Fruit fly (Drosophila melanogaster): ENCODE data around the gene CG7149.

The CG7149 gene

DNA sequence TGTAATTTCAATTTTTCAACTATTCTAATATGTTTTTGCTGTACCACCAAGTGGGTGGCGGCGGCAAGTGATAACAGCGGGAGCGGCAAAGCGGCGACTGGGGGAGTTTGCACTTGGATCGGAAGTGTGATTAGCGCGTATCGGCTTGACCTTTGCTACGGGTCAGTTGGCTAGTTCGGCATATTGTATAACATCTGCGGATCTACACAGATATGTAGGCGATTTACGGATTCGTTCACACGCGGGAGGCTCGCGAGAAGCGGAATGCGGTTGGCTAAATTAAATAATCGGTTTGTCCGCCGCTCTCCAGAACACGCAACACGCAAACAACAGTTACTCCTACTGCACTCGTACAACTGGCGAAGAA is 293 bp downstream of the CG7149 start:
- TF ChIP-seq Pif1B (GFP tag; optimal IDR thresholded peaks at IDR 0.05) (no peak), D1 (tag; optimal IDR thresholded peaks at IDR 0.05) (no peak), CG15710 (tag; optimal IDR thresholded peaks at IDR 0.05) (no peak), CG17806 (tag; optimal IDR thresholded peaks at IDR 0.05) (no peak), CG34367 (tag; optimal IDR thresholded peaks at IDR 0.05) (no peak), rn (GFP tag; IDR thresholded peaks at IDR 0.05) (no peak), CG9948 (tag; optimal IDR thresholded peaks at IDR 0.05) (no peak), EcR (GFP tag; optimal IDR thresholded peaks at IDR 0.05) (no peak)

DNA sequence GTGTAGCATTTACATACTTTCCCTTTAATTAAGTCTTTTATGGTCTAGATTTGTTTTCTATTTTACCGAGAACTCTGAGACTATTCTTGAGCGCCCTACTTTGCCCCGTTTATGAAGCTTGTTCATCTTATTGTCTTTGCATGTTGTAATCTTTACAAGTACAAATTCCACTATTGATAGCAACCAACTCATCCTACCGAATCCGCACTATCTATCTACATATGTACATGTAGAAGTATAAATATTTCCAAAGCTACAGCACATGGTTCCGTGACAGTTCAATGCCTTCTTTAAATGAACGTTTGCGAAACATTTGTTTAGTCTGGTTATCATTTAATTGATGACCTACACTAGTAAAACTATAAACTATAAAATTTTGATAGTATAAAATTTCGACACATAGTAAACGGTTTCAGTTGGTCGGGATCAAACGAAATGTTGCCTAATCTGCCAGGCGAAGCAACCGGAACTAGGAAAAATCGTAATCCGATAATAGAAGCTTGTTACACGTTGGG is 1.3 kb downstream of the CG7149 start:
- TF ChIP-seq D1 (tag; optimal IDR thresholded peaks at IDR 0.05) (no peak), CG8301 (tag; optimal IDR thresholded peaks at IDR 0.05) (no peak), CG8159 (tag; optimal IDR thresholded peaks at IDR 0.05) (no peak), CG10348 (GFP tag; IDR thresholded peaks at IDR 0.05) (no peak), fd96Ca (GFP tag; IDR thresholded peaks at IDR 0.05) (no peak), CG17806 (tag; optimal IDR thresholded peaks at IDR 0.05) (no peak), Ets98B (GFP tag; IDR thresholded peaks at IDR 0.05) (peak; percentile 9; the same call in 1 of the 2 replicates)

DNA sequence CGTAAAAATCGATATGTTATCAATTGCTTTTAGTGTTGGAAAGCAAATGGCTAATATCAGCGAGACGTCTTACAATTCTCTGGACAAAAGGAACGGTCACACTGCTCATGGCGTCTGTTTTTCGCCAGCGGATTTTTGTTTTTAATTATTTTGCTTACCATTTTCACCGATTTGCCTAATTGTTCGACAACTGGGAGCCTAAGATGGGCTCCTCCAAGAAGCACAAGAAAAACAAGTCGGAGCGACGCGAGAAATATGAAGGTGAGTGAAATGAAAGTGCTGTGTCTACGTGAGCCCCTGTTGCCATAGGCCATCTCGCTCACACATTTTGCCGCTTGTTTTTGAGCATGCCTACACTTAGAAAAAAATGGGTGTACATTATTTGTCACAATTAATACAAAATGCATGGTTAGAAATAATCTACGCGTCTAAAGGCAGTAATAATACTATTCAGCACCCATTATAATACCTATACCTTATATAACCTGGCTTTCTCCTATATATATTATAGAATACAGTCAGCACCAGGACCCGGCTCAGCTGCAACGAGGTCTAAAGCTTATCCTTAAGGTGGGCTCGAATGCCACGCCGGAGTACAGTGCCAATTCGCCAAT is 7.5 kb downstream of the CG7149 start, which contains the start of gene Brd7-9:
Gene Brd7-9 (plus strand): TSS at position 78 of the 614 bp plus-strand sequence.
- TF ChIP-seq Pif1B (GFP tag; optimal IDR thresholded peaks at IDR 0.05) (peak; percentile 79), rn (GFP tag; IDR thresholded peaks at IDR 0.05) (0 out of 2 replicates have a peak, but pooled peaks have one; percentile 7), CG8159 (tag; optimal IDR thresholded peaks at IDR 0.05) (peak; percentile 68), CG10348 (GFP tag; IDR thresholded peaks at IDR 0.05) (no peak), CG32121 (GFP tag; IDR thresholded peaks at IDR 0.05) (peak; percentile 79), CG8301 (tag; optimal IDR thresholded peaks at IDR 0.05) (peak; percentile 80), CG13204 (GFP tag; optimal IDR thresholded peaks at IDR 0.05) (no peak), fd96Ca (GFP tag; IDR thresholded peaks at IDR 0.05) (peak; percentile 74), EcR (GFP tag; optimal IDR thresholded peaks at IDR 0.05) (no peak), CG14655 (GFP tag; optimal IDR thresholded peaks at IDR 0.05) (peak; percentile 80), Ets98B (GFP tag; IDR thresholded peaks at IDR 0.05) (peak; percentile 86), CG12605 (GFP tag; IDR thresholded peaks at IDR 0.05) (peak; percentile 82), Snoo (tag; optimal IDR thresholded peaks at IDR 0.05) (no peak), CG9948 (tag; optimal IDR thresholded peaks at IDR 0.05) (no peak), CG34367 (tag; optimal IDR thresholded peaks at IDR 0.05) (peak; percentile 59), CG4496 (GFP tag; IDR thresholded peaks at IDR 0.05) (peak; percentile 91), Pif1A (GFP tag; optimal IDR thresholded peaks at IDR 0.05) (peak; percentile 80), CG15710 (tag; optimal IDR thresholded peaks at IDR 0.05) (no peak), gl (tag; optimal IDR thresholded peaks at IDR 0.05) (peak; percentile 51), CG17806 (tag; optimal IDR thresholded peaks at IDR 0.05) (no peak), D1 (tag; optimal IDR thresholded peaks at IDR 0.05) (no peak)

DNA sequence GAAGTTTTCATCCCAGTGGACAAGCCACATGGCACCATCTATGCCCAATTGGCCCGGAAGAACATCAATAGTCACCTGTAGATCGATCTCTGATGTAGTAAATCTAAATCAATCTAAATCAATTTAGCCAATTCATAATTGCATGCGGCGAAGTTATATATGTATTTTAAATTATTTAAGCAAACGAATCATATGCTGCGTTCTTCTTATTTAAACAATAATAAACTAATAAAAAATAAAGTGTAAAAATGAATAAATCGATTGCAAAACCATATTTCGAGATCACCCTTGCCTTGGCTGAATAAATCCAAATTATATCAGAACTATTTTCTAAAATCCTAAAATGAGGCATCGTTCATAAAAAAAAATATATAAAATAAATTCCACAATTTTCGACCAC is 9.2 kb downstream of the CG7149 start, which contains the start of gene CG7164:
Gene CG7164 (plus strand): TSS at position 301 of the 400 bp plus-strand sequence.
- no peak for TF ChIP-seq CG4496 (GFP tag; IDR thresholded peaks at IDR 0.05)
- no peak for TF ChIP-seq rn (GFP tag; IDR thresholded peaks at IDR 0.05)
- TF ChIP-seq Snoo (tag; optimal IDR thresholded peaks at IDR 0.05): no peak
- TF ChIP-seq CG8301 (tag; optimal IDR thresholded peaks at IDR 0.05): no peak
- no peak for TF ChIP-seq CG14655 (GFP tag; optimal IDR thresholded peaks at IDR 0.05)
- no peak for TF ChIP-seq CG32121 (GFP tag; IDR thresholded peaks at IDR 0.05)
- TF ChIP-seq CG12605 (GFP tag; IDR thresholded peaks at IDR 0.05): no peak
- no peak for TF ChIP-seq CG15710 (tag; optimal IDR thresholded peaks at IDR 0.05)
- TF ChIP-seq CG9948 (tag; optimal IDR thresholded peaks at IDR 0.05): no peak
- no peak for TF ChIP-seq gl (tag; optimal IDR thresholded peaks at IDR 0.05)
- no peak for TF ChIP-seq Ets98B (GFP tag; IDR thresholded peaks at IDR 0.05)
- TF ChIP-seq D1 (tag; optimal IDR thresholded peaks at IDR 0.05): no peak
- no peak for TF ChIP-seq CG8159 (tag; optimal IDR thresholded peaks at IDR 0.05)
- TF ChIP-seq Pif1B (GFP tag; optimal IDR thresholded peaks at IDR 0.05): no peak

DNA sequence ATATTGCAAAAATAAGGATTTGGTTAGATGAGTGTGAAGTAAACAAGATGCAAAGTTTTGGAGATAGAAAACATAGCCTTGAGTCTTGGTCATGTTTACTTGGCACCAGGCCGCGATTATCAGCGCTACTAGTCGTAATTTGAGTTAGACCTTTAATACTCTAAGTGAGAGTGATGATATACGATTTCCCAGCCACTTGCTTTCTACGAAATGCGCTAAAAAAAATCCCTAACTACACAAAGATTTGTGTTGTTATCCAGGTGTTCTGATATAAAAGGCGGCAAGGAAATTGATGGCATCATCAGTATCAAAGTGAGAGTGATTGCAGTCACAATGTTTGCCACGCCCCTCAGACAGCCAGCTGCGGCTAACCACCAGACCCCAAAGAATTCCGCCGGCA is 10.6 kb downstream of the CG7149 start, which contains the start of gene Uro:
Gene Uro (plus strand): TSS at position 301 of the 400 bp plus-strand sequence.
- TF ChIP-seq Ets98B (GFP tag; IDR thresholded peaks at IDR 0.05): no peak
- TF ChIP-seq CG14655 (GFP tag; optimal IDR thresholded peaks at IDR 0.05): no peak
- TF ChIP-seq CG17806 (tag; optimal IDR thresholded peaks at IDR 0.05): no peak
- TF ChIP-seq CG34367 (tag; optimal IDR thresholded peaks at IDR 0.05): no peak
- no peak for TF ChIP-seq EcR (GFP tag; optimal IDR thresholded peaks at IDR 0.05)
- TF ChIP-seq rn (GFP tag; IDR thresholded peaks at IDR 0.05): no peak
- TF ChIP-seq Pif1A (GFP tag; optimal IDR thresholded peaks at IDR 0.05): no peak
- TF ChIP-seq D1 (tag; optimal IDR thresholded peaks at IDR 0.05): no peak
- no peak for TF ChIP-seq CG32121 (GFP tag; IDR thresholded peaks at IDR 0.05)
- TF ChIP-seq CG8301 (tag; optimal IDR thresholded peaks at IDR 0.05): no peak
- TF ChIP-seq CG12605 (GFP tag; IDR thresholded peaks at IDR 0.05): no peak
- TF ChIP-seq CG8159 (tag; optimal IDR thresholded peaks at IDR 0.05): no peak
- no peak for TF ChIP-seq gl (tag; optimal IDR thresholded peaks at IDR 0.05)

DNA sequence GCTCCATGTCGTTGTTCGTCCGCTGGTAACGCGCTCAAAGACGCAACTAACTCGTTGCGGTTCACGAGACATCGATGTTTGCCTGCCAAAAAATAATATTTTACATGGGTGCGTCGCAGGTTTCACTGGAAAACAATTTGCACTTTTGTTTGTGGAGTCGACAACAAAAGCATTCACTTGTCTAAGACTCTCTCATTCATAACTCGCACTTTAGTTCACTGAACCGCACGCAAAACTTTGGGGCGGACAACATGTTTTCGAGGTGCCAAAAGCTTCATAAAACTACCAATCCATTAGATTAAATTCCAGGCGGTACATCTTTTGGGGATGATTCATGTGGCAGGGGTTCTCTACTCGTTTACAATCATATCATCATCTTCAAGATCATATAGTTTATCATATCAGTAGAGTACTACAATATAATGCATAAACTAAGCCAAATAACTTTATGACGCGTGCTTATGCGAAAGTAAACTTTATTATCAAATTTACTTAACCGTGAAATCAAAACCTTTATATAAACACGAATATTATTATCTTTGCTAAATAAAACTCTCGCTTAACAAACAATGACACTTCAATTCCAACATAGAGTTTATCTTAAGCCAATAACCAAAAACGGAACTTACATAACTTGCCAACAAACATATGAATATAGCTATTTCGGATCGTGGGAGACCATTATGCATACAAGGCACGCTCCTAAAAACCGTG is 12.2 kb downstream of the CG7149 start, which contains the start of gene CG7179:
Gene CG7179 (minus strand): TSS at position 51 of the 714 bp plus-strand sequence.
- TF ChIP-seq CG9948 (tag; optimal IDR thresholded peaks at IDR 0.05) (no peak), rn (GFP tag; IDR thresholded peaks at IDR 0.05) (no peak), CG10348 (GFP tag; IDR thresholded peaks at IDR 0.05) (no peak), EcR (GFP tag; optimal IDR thresholded peaks at IDR 0.05) (no peak), Snoo (tag; optimal IDR thresholded peaks at IDR 0.05) (no peak), CG12605 (GFP tag; IDR thresholded peaks at IDR 0.05) (no peak), CG15710 (tag; optimal IDR thresholded peaks at IDR 0.05) (no peak)
